Worm (Caenorhabditis elegans) whole organism, L2 larva: ENCODE data around the gene nrx-1.
A peak's percentile ranks its signal among the peaks of the same experiment; 100 is the strongest.

ENCODE experiments used
- C34F6.9 ChIP-seq: fragments of 150-350 bp; optimal IDR thresholded peaks from 2 replicates; lab custom pipeline; 2014; ENCODE audit warnings: missing biosample characterization, missing genetic modification characterization
- F13H6.1 ChIP-seq: sonication (generic microtip); optimal IDR thresholded peaks from 2 replicates; lab custom pipeline; 2016; ENCODE audit warnings: missing genetic modification characterization, missing compliant biosample characterization
- Y55F3AM.14 ChIP-seq: fragments of 200-800 bp; sonication (Bioruptor generic); optimal IDR thresholded peaks from 2 replicates; lab custom pipeline; 2018; ENCODE audit warnings: mild to moderate bottlenecking, missing genetic modification characterization, missing compliant biosample characterization
- ZK546.5 ChIP-seq: sonication (generic microtip); optimal IDR thresholded peaks from 2 replicates; lab custom pipeline; 2017; ENCODE audit warnings: missing biosample characterization, missing genetic modification characterization
- alr-1 ChIP-seq: fragments of 150-350 bp; optimal IDR thresholded peaks from 2 replicates; lab custom pipeline; 2014; ENCODE audit warnings: missing biosample characterization, missing genetic modification characterization
- aly-2 ChIP-seq: fragments of 150-350 bp; optimal IDR thresholded peaks from 2 replicates; lab custom pipeline; 2014; ENCODE audit warnings: missing biosample characterization, missing genetic modification characterization
- ama-1 ChIP-seq: fragments of 150-350 bp; optimal IDR thresholded peaks from 2 replicates; lab custom pipeline; 2018; ENCODE audit warnings: inconsistent platforms
- blmp-1 ChIP-seq: sonication (generic microtip); optimal IDR thresholded peaks from 2 replicates; lab custom pipeline; 2017; ENCODE audit warnings: missing genetic modification characterization, mild to moderate bottlenecking, missing compliant biosample characterization, antibody characterized with exemption, moderate library complexity; ENCODE audit not compliant: insufficient read depth
- ceh-16 ChIP-seq: fragments of 150-350 bp; optimal IDR thresholded peaks from 2 replicates; lab custom pipeline; 2014; ENCODE audit warnings: missing biosample characterization, missing genetic modification characterization
- crh-2 ChIP-seq: sonication (generic microtip); optimal IDR thresholded peaks from 2 replicates; lab custom pipeline; 2017; ENCODE audit warnings: missing biosample characterization, missing genetic modification characterization
- dmd-4 ChIP-seq: sonication (generic microtip); optimal IDR thresholded peaks from 2 replicates; lab custom pipeline; 2017; ENCODE audit warnings: missing biosample characterization, missing genetic modification characterization
- egl-27 ChIP-seq: sonication (generic microtip); optimal IDR thresholded peaks from 3 replicates; lab custom pipeline; 2017; ENCODE audit warnings: missing biosample characterization, missing genetic modification reagents, missing genetic modification characterization
- elt-1 ChIP-seq: fragments of 150-350 bp; optimal IDR thresholded peaks from 2 replicates; lab custom pipeline; 2014; ENCODE audit warnings: missing biosample characterization, missing genetic modification characterization
- elt-3 ChIP-seq: sonication (generic microtip); optimal IDR thresholded peaks from 2 replicates; lab custom pipeline; 2017; ENCODE audit warnings: missing biosample characterization, missing genetic modification characterization
- fos-1 ChIP-seq: fragments of 150-350 bp; optimal IDR thresholded peaks from 2 replicates; lab custom pipeline; 2014; ENCODE audit warnings: missing biosample characterization, missing genetic modification characterization
- gmeb-1 ChIP-seq: fragments of 150-350 bp; optimal IDR thresholded peaks from 2 replicates; lab custom pipeline; 2014; ENCODE audit warnings: missing biosample characterization, missing genetic modification characterization
- lin-11 ChIP-seq: fragments of 150-350 bp; sonication (generic microtip); optimal IDR thresholded peaks from 2 replicates; lab custom pipeline; 2014; ENCODE audit warnings: missing biosample characterization, missing genetic modification characterization, inconsistent platforms, mixed read lengths
- lin-13 ChIP-seq: fragments of 150-350 bp; optimal IDR thresholded peaks from 2 replicates; lab custom pipeline; 2014; ENCODE audit warnings: missing biosample characterization, missing genetic modification reagents, missing genetic modification characterization
- lin-39 ChIP-seq: fragments of 150-350 bp; optimal IDR thresholded peaks from 2 replicates; lab custom pipeline; 2014; ENCODE audit warnings: missing biosample characterization, missing genetic modification reagents, missing genetic modification characterization
- lsy-2 ChIP-seq, 2 experiments: fragments of 150-350 bp in 1 of 2; sonication (generic microtip) in 1 of 2; optimal IDR thresholded peaks; 2 replicates each; lab custom pipeline; 2014 to 2017; ENCODE audit warnings: missing biosample characterization in 2 of 2, missing genetic modification characterization in 2 of 2
- mab-5 ChIP-seq: fragments of 150-350 bp; optimal IDR thresholded peaks from 2 replicates; lab custom pipeline; 2014; ENCODE audit warnings: missing biosample characterization, missing genetic modification characterization
- mbf-1 ChIP-seq: sonication (generic microtip); optimal IDR thresholded peaks from 2 replicates; lab custom pipeline; 2017; ENCODE audit warnings: missing biosample characterization, missing genetic modification characterization
- mdl-1 ChIP-seq, 2 experiments: fragments of 150-350 bp in 1 of 2; sonication (generic microtip) in 1 of 2; optimal IDR thresholded peaks; 2 replicates each; lab custom pipeline; 2017; ENCODE audit warnings: missing biosample characterization in 2 of 2, missing genetic modification characterization in 2 of 2
- nhr-10 ChIP-seq: sonication (generic microtip); optimal IDR thresholded peaks from 2 replicates; lab custom pipeline; 2017; ENCODE audit warnings: missing biosample characterization, missing genetic modification characterization
- nhr-11 ChIP-seq: fragments of 150-350 bp; optimal IDR thresholded peaks from 2 replicates; lab custom pipeline; 2014; ENCODE audit warnings: missing biosample characterization, missing genetic modification characterization
- nhr-12 ChIP-seq: fragments of 150-350 bp; optimal IDR thresholded peaks from 2 replicates; lab custom pipeline; 2014; ENCODE audit warnings: missing biosample characterization, missing genetic modification characterization
- nhr-129 ChIP-seq: fragments of 150-350 bp; optimal IDR thresholded peaks from 2 replicates; lab custom pipeline; 2014; ENCODE audit warnings: missing biosample characterization, missing genetic modification characterization
- nhr-21 ChIP-seq: fragments of 150-350 bp; optimal IDR thresholded peaks from 2 replicates; lab custom pipeline; 2014; ENCODE audit warnings: missing biosample characterization, missing genetic modification characterization
- nhr-23 ChIP-seq: fragments of 150-350 bp; optimal IDR thresholded peaks from 2 replicates; lab custom pipeline; 2014; ENCODE audit warnings: missing biosample characterization, missing genetic modification reagents, missing genetic modification characterization
- nhr-237 ChIP-seq: fragments of 150-350 bp; optimal IDR thresholded peaks from 2 replicates; lab custom pipeline; 2014; ENCODE audit warnings: missing biosample characterization, missing genetic modification characterization
- nhr-25 ChIP-seq: fragments of 150-350 bp; sonication (generic microtip); optimal IDR thresholded peaks from 3 replicates; lab custom pipeline; 2014; ENCODE audit warnings: missing biosample characterization, missing genetic modification characterization
- nhr-6 ChIP-seq: fragments of 150-350 bp; optimal IDR thresholded peaks from 2 replicates; lab custom pipeline; 2014; ENCODE audit warnings: missing biosample characterization, missing genetic modification characterization
- nhr-77 ChIP-seq: fragments of 150-350 bp; optimal IDR thresholded peaks from 2 replicates; lab custom pipeline; 2014; ENCODE audit warnings: missing biosample characterization, missing genetic modification characterization
- peb-1 ChIP-seq: fragments of 150-350 bp; optimal IDR thresholded peaks from 2 replicates; lab custom pipeline; 2014; ENCODE audit warnings: missing biosample characterization, missing genetic modification characterization
- sem-4 ChIP-seq: fragments of 150-350 bp; optimal IDR thresholded peaks from 2 replicates; lab custom pipeline; 2014; ENCODE audit warnings: missing biosample characterization, missing genetic modification reagents, missing genetic modification characterization
- sma-3 ChIP-seq: sonication (generic microtip); optimal IDR thresholded peaks from 2 replicates; lab custom pipeline; 2016; ENCODE audit warnings: missing genetic modification reagents, missing genetic modification characterization, missing compliant biosample characterization
- sma-9 ChIP-seq, 2 experiments: fragments of 150-350 bp in 1 of 2; sonication (generic microtip) in 1 of 2; optimal IDR thresholded peaks; 2 replicates each; lab custom pipeline; 2014 to 2016; ENCODE audit warnings: missing genetic modification characterization in 2 of 2, mild to moderate bottlenecking in 1 of 2, missing biosample characterization in 1 of 2, missing compliant biosample characterization in 1 of 2, missing genetic modification reagents in 1 of 2, moderate library complexity in 1 of 2
- snpc-4 ChIP-seq: fragments of 150-350 bp; optimal IDR thresholded peaks from 2 replicates; lab custom pipeline; 2014; ENCODE audit warnings: missing biosample characterization, missing genetic modification characterization
- unc-39 ChIP-seq: fragments of 150-350 bp; optimal IDR thresholded peaks from 2 replicates; lab custom pipeline; 2014; ENCODE audit warnings: missing biosample characterization, missing genetic modification characterization
- unc-55 ChIP-seq: fragments of 150-350 bp; sonication (generic microtip); optimal IDR thresholded peaks from 3 replicates; lab custom pipeline; 2014; ENCODE audit warnings: missing biosample characterization, missing genetic modification reagents, missing genetic modification characterization
- unc-62 ChIP-seq: fragments of 150-350 bp; optimal IDR thresholded peaks from 2 replicates; lab custom pipeline; 2014; ENCODE audit warnings: missing biosample characterization, missing genetic modification reagents, missing genetic modification characterization
- zag-1 ChIP-seq: fragments of 150-350 bp; optimal IDR thresholded peaks from 2 replicates; lab custom pipeline; 2014; ENCODE audit warnings: missing biosample characterization, missing genetic modification characterization
- ztf-1 ChIP-seq: fragments of 200-800 bp; sonication (Bioruptor generic); conservative IDR thresholded peaks from 2 replicates; pipeline ENCODE4 v1.3.6; 2022; ENCODE audit warnings: missing genetic modification characterization, missing compliant biosample characterization
- ztf-11 ChIP-seq: sonication (generic microtip); optimal IDR thresholded peaks from 2 replicates; lab custom pipeline; 2017; ENCODE audit warnings: missing biosample characterization, missing genetic modification characterization
- ztf-4 ChIP-seq: fragments of 150-350 bp; optimal IDR thresholded peaks from 2 replicates; lab custom pipeline; 2014; ENCODE audit warnings: missing biosample characterization, missing genetic modification characterization

The nrx-1 gene

DNA sequence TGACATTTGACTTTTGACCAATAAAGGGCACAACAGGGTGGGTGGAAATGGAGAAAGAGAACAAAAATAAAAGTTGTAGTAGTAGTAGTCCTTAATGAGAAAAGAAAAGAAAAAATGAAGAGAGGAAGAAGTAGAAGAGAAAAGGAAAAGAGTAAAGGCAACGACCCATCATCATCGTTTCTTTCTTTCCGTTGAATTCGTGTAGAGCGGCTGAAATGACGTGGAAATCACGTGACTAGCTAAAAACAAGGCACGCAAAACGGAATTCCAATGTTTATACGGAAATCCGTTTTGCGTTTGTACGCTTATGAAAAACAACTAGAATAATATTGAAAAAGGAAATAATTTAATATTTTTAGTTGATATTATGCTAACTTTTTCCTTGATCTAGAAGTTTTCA, 42.8 kb downstream of the nrx-1 start:
- TF ChIP-seq ceh-16: no peak
- no peak for TF ChIP-seq gmeb-1 (tag; lab: Kevin White, UChicago)
- no peak for TF ChIP-seq lin-13
- peak; percentile 35 for TF ChIP-seq nhr-25 (tag; lab: Kevin White, UChicago)
- peak; percentile 45 for TF ChIP-seq nhr-129 (tag; lab: Kevin White, UChicago)
- TF ChIP-seq aly-2 (tag; lab: Kevin White, UChicago): no peak
- peak; percentile 7 for TF ChIP-seq ztf-4
- no peak for TF ChIP-seq peb-1 (tag; lab: Kevin White, UChicago)
- TF ChIP-seq nhr-77 (tag; lab: Kevin White, UChicago): no peak
- TF ChIP-seq F13H6.1: peak; percentile 8
- TF ChIP-seq alr-1: no peak
- TF ChIP-seq unc-39 (tag; lab: Kevin White, UChicago): no peak
- TF ChIP-seq fos-1 (tag; lab: Kevin White, UChicago): peak; percentile 32
- TF ChIP-seq sma-9 (GFP tag; optimal IDR thresholded peaks at IDR 0.05; lab: Kevin White, UChicago): peak; percentile 75
- no peak for TF ChIP-seq sma-9 (tag; optimal IDR thresholded peaks at IDR 0.05; lab: Kevin White, UChicago)
- TF ChIP-seq sma-3: peak; percentile 9
- no peak for TF ChIP-seq ama-1 (lab: Kevin White, UChicago)
- no peak for TF ChIP-seq nhr-237 (tag; lab: Kevin White, UChicago)
- TF ChIP-seq ZK546.5 (tag; lab: Kevin White, UChicago): no peak
- TF ChIP-seq nhr-10: no peak
- TF ChIP-seq lin-11 (tag; lab: Kevin White, UChicago): no peak
- no peak for TF ChIP-seq dmd-4 (tag; lab: Kevin White, UChicago)
- no peak for TF ChIP-seq lin-39 (tag; lab: Kevin White, UChicago)
- no peak for TF ChIP-seq mbf-1
- TF ChIP-seq nhr-12 (tag; lab: Kevin White, UChicago): no peak
- TF ChIP-seq elt-3 (tag; lab: Kevin White, UChicago): no peak
- TF ChIP-seq nhr-21 (tag; lab: Kevin White, UChicago): peak; percentile 39
- no peak for TF ChIP-seq elt-1 (tag; lab: Kevin White, UChicago)
- peak; percentile 51 for TF ChIP-seq C34F6.9 (tag; lab: Kevin White, UChicago)
- peak; percentile 70 for TF ChIP-seq Y55F3AM.14 (GFP tag; lab: Kevin White, UChicago)
- peak; percentile 78 for TF ChIP-seq blmp-1 (tag; lab: Kevin White, UChicago)
- peak; percentile 19 for TF ChIP-seq unc-55 (GFP tag; lab: Kevin White, UChicago)
- no peak for TF ChIP-seq ztf-11
- peak in 1 of 2 experiments; percentile 48 for TF ChIP-seq lsy-2 (tag; optimal IDR thresholded peaks at IDR 0.05; lab: Kevin White, UChicago)
- TF ChIP-seq nhr-23: no peak
- no peak for TF ChIP-seq unc-62 (GFP tag; lab: Kevin White, UChicago)
- TF ChIP-seq nhr-11 (tag; lab: Kevin White, UChicago): no peak
- TF ChIP-seq mab-5 (tag; lab: Kevin White, UChicago): no peak
- peak; percentile 19 to 40 for TF ChIP-seq mdl-1 (tag; optimal IDR thresholded peaks at IDR 0.05; lab: Kevin White, UChicago)
- no peak for TF ChIP-seq ztf-1 (GFP tag; lab: Robert Waterston, UW)
- TF ChIP-seq crh-2: peak; percentile 92
- no peak for TF ChIP-seq nhr-6 (tag; lab: Kevin White, UChicago)
- peak; percentile 0 for TF ChIP-seq sem-4
- no peak for TF ChIP-seq egl-27
- TF ChIP-seq zag-1 (tag; lab: Kevin White, UChicago): no peak
- TF ChIP-seq snpc-4 (tag; lab: Kevin White, UChicago): no peak

DNA sequence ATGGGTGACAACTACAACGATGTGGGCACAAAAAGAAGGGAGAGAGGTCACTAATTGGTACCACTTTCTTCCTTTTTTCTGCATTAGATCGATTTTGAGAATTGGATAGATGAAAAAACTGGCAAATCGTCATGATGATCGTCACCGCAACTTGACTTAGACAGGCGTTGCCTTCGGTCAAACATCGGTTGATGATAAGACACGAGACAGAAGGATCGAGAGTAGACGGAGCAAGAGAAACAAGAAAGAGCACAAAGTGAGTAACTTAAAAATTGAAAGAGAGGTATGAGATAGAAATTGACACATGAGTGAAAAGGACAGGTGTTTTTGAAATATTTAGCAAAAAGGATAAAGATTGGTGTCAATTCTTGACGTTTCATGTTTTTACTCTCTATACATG, 45.2 kb downstream of the nrx-1 start:
- TF ChIP-seq fos-1 (tag; lab: Kevin White, UChicago): peak; percentile 24
- no peak for TF ChIP-seq nhr-237 (tag; lab: Kevin White, UChicago)
- TF ChIP-seq sma-9 (GFP tag; optimal IDR thresholded peaks at IDR 0.05; lab: Kevin White, UChicago): peak; percentile 8
- TF ChIP-seq sma-9 (tag; optimal IDR thresholded peaks at IDR 0.05; lab: Kevin White, UChicago): no peak
- peak; percentile 64 for TF ChIP-seq nhr-129 (tag; lab: Kevin White, UChicago)
- no peak for TF ChIP-seq lin-11 (tag; lab: Kevin White, UChicago)
